Fruit fly (Drosophila melanogaster): ENCODE data around the gene CG42688.

Gene CG42688

DNA sequence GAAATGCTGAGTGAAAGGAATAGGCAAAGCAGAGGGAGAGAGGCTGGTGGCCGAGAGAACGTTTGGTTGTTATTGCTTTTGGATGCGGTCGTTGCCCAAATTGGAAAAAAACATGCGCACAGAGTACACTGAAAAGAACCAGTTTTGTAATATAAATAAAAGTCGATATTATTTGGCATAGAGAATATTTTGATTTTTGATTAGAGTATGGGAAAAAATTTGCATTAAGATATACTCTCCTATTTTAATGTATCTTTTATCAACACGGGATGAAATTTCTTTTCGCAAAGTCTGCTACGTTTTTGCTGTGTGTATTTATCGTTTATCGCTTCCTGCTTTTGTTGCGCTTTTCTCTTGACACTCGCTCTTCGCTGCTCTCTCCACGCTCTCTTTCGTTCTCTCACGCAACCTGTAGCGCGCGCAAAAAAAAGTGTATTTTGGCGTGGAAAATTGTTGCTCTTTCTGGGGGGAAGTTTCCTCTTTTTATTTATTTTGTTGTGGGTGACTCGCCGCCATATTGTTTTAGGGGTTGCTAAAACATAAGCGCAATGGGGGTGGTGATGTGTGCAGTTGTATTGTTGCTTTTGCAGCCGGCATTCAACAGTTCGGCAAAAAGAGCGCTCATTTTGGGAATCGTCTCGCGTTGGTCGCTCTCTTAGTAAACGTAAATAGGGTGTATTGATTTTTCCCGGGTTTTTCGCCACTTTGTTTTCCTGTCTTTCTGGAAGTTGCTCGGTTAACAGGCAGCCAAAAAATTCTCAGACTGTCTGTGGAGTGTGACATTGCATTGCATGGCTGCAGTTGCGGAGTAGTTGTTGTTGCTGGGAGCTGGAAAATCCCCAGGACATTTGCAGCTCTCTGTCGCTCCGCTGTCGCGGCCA, 17.4 kb downstream of the CG42688 start (continued):
- TF ChIP-seq Ssrp (tag; optimal IDR thresholded peaks at IDR 0.05): peak; percentile 97
- peak; percentile 87 for TF ChIP-seq Dad (GFP tag; optimal IDR thresholded peaks at IDR 0.05)
- peak; percentile 79 for TF ChIP-seq zfh2 (GFP tag; optimal IDR thresholded peaks at IDR 0.05)
- no peak for TF ChIP-seq knrl (GFP tag; IDR thresholded peaks at IDR 0.05; ENCODE audit: partially characterized antibody)
- TF ChIP-seq Xbp1 (GFP tag; optimal IDR thresholded peaks at IDR 0.05): peak; percentile 98
- TF ChIP-seq MBD-R2 (GFP tag; IDR thresholded peaks at IDR 0.05): peak; percentile 78; the same call in 1 of the 2 replicates
- peak; percentile 93 for TF ChIP-seq btn (GFP tag; optimal IDR thresholded peaks at IDR 0.05)
- peak; percentile 96 for TF ChIP-seq sim (GFP tag; IDR thresholded peaks at IDR 0.05)
- peak; percentile 90 for TF ChIP-seq CG12104 (GFP tag; optimal IDR thresholded peaks at IDR 0.05)
- TF ChIP-seq CG13296 (GFP tag; optimal IDR thresholded peaks at IDR 0.05): peak; percentile 95
- TF ChIP-seq CG17385 (GFP tag; optimal IDR thresholded peaks at IDR 0.05): peak; percentile 93
- peak; percentile 98 for TF ChIP-seq Blimp-1 (GFP tag; optimal IDR thresholded peaks at IDR 0.05)
- no peak for TF ChIP-seq Tbp (GFP tag; optimal IDR thresholded peaks at IDR 0.05)
- peak; percentile 97 for TF ChIP-seq B-H1 (GFP tag; IDR thresholded peaks at IDR 0.05)
- TF ChIP-seq CG10147 (GFP tag; optimal IDR thresholded peaks at IDR 0.05): peak; percentile 93
- peak; percentile 97 for TF ChIP-seq phol (tag; optimal IDR thresholded peaks at IDR 0.05)
- TF ChIP-seq CG1647 (GFP tag; optimal IDR thresholded peaks at IDR 0.05): peak; percentile 90
- TF ChIP-seq gem (tag; optimal IDR thresholded peaks at IDR 0.05): peak; percentile 98
- peak; percentile 97 for TF ChIP-seq chm (GFP tag; IDR thresholded peaks at IDR 0.05)
- TF ChIP-seq Nf-YB (GFP tag; optimal IDR thresholded peaks at IDR 0.05): peak; percentile 82
- peak; percentile 83 for TF ChIP-seq Neu2 (GFP tag; optimal IDR thresholded peaks at IDR 0.05; ENCODE audit: borderline replicate concordance)
- peak; percentile 94 for TF ChIP-seq jigr1 (GFP tag; IDR thresholded peaks at IDR 0.05)
- TF ChIP-seq CG9876 (GFP tag; optimal IDR thresholded peaks at IDR 0.05): peak; percentile 77
- TF ChIP-seq CG31388 (GFP tag; optimal IDR thresholded peaks at IDR 0.05): peak; percentile 84
- no peak for TF ChIP-seq pan (optimal IDR thresholded peaks at IDR 0.05)
- peak in 1 of 2 experiments; percentile 99 for TF ChIP-seq pan (GFP tag; optimal IDR thresholded peaks at IDR 0.05 in 1 of 2, IDR thresholded peaks at IDR 0.05 in 1 of 2)
- peak; percentile 90 for TF ChIP-seq aop (GFP tag; IDR thresholded peaks at IDR 0.05)
- peak; percentile 96 for TF ChIP-seq CoRest (tag; optimal IDR thresholded peaks at IDR 0.05)
- peak; percentile 97 for TF ChIP-seq tgo (GFP tag; IDR thresholded peaks at IDR 0.05)
- peak; percentile 96 for TF ChIP-seq slbo (GFP tag; IDR thresholded peaks at IDR 0.05)
- peak; percentile 98 for TF ChIP-seq CG8924 (tag; optimal IDR thresholded peaks at IDR 0.05)
- TF ChIP-seq CG10565 (GFP tag; optimal IDR thresholded peaks at IDR 0.05): peak; percentile 75
- TF ChIP-seq z (GFP tag; IDR thresholded peaks at IDR 0.05): peak; percentile 75; the same call in 1 of the 3 replicates
- no peak for TF ChIP-seq CG6791 (GFP tag; IDR thresholded peaks at IDR 0.05; ENCODE audit: partially characterized antibody)
- peak; percentile 96 for TF ChIP-seq CG11504 (tag; optimal IDR thresholded peaks at IDR 0.05)
- TF ChIP-seq maf-S (GFP tag; optimal IDR thresholded peaks at IDR 0.05): peak; percentile 95
- TF ChIP-seq corto (GFP tag; optimal IDR thresholded peaks at IDR 0.05): peak; percentile 87
- no peak for TF ChIP-seq Hr39 (optimal IDR thresholded peaks at IDR 0.05)
- TF ChIP-seq HmgZ (tag; optimal IDR thresholded peaks at IDR 0.05): peak; percentile 97
- TF ChIP-seq fd3F (GFP tag; optimal IDR thresholded peaks at IDR 0.05): peak; percentile 89
- TF ChIP-seq CG6765 (GFP tag; optimal IDR thresholded peaks at IDR 0.05): peak; percentile 91
- no peak for TF ChIP-seq cg (GFP tag; optimal IDR thresholded peaks at IDR 0.05)
- peak; percentile 84; the same call in 1 of the 2 replicates for TF ChIP-seq ham (GFP tag; IDR thresholded peaks at IDR 0.05)
- TF ChIP-seq CG17568 (GFP tag; optimal IDR thresholded peaks at IDR 0.05): peak; percentile 99
- peak; percentile 98 for TF ChIP-seq CG10979 (tag; optimal IDR thresholded peaks at IDR 0.05)
- peak; percentile 97 for TF ChIP-seq CG10654 (GFP tag; optimal IDR thresholded peaks at IDR 0.05)
- TF ChIP-seq rib (GFP tag; IDR thresholded peaks at IDR 0.05): peak; percentile 92
- TF ChIP-seq Dek (tag; optimal IDR thresholded peaks at IDR 0.05): peak; percentile 94
- peak; percentile 97 for TF ChIP-seq CG14667 (GFP tag; IDR thresholded peaks at IDR 0.05)

Data from whole organism, embryonic.